In the genomic region with DNA sequence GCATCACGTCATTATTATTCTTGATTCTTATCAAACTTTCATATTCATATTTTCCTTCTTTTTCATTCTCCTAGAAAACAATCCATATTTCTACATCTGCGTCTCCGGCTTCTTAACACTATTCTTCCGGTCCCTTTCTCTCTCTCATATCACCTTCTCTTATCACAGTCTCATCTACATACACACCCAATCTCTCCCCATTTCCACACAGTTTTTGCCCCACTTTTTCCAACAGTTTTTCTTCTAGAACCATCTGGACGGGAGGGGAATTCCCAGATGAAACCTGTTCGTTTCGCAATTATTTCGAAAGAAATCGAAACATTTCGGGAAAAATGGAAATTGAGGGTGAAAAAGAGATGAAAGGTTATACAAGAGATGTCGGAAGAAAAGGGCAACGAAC, we compare ENCODE assay signal across 2 worm cellular contexts.
TF ChIP-seq lines count a peak whose summit lies in the region.

No protein-coding gene starts in this region.

TF ChIP-seq in whole organism, L1 larva, 84 proteins besides CTCF, POLR2A, EP300 and RAD21 (continued from another document):
- no peak for TF ChIP-seq pax-3 (tag; optimal IDR thresholded peaks at IDR 0.05; lab: Kevin White, UChicago)

TF ChIP-seq in whole organism, L4 larva, 104 proteins besides CTCF, POLR2A, EP300 and RAD21 (continued from another document):
- peak; percentile 34; the same call in 1 of the 2 replicates for TF ChIP-seq T26A8.4 (GFP tag; IDR thresholded peaks at IDR 0.05; lab: Robert Waterston, UW)
